Fruit fly (Drosophila melanogaster) whole organism, prepupa: Measurements from ENCODE around the gene CG32249.

Source experiments
- Blimp-1 ChIP-seq: fragments of 200-800 bp; sonication (Bioruptor generic); optimal IDR thresholded peaks from 3 replicates; lab custom pipeline; 2017; ENCODE audit warnings: missing biosample characterization, missing genetic modification characterization, mild to moderate bottlenecking, moderate library complexity, missing genetic modification reagents
- CG10631 ChIP-seq: fragments of 200-800 bp; sonication (Bioruptor generic); optimal IDR thresholded peaks from 2 replicates; lab custom pipeline; 2016; ENCODE audit warnings: missing biosample characterization, missing genetic modification characterization
- CG11294 ChIP-seq: fragments of 200-800 bp; sonication (Bioruptor generic); IDR thresholded peaks from 2 replicates; pipeline ENCODE4 v1.3.6; 2022; ENCODE audit warnings: missing biosample characterization, missing genetic modification characterization
- CG15336 ChIP-seq: fragments of 200-800 bp; sonication (Bioruptor generic); IDR thresholded peaks from 2 replicates; pipeline ENCODE4 v1.3.6; 2022; ENCODE audit warnings: missing biosample characterization, missing genetic modification characterization
- CG31627 ChIP-seq: fragments of 200-800 bp; sonication (Bioruptor generic); optimal IDR thresholded peaks from 3 replicates; lab custom pipeline; 2016; ENCODE audit warnings: missing biosample characterization, missing genetic modification characterization
- CG32006 ChIP-seq: fragments of 200-800 bp; sonication (Bioruptor generic); optimal IDR thresholded peaks from 3 replicates; lab custom pipeline; 2017; ENCODE audit warnings: missing biosample characterization, mild to moderate bottlenecking, missing genetic modification characterization
- CG6163 ChIP-seq: fragments of 200-800 bp; sonication (Bioruptor generic); IDR thresholded peaks from 3 replicates; pipeline ENCODE4 v1.3.6; 2022; ENCODE audit warnings: missing biosample characterization, missing genetic modification characterization
- CG6276 ChIP-seq: fragments of 200-800 bp; sonication (Bioruptor generic); optimal IDR thresholded peaks from 2 replicates; lab custom pipeline; 2017; ENCODE audit warnings: missing biosample characterization, mild to moderate bottlenecking, missing genetic modification characterization
- CG6792 ChIP-seq: fragments of 200-800 bp; sonication (Bioruptor generic); optimal IDR thresholded peaks from 3 replicates; lab custom pipeline; 2016; ENCODE audit warnings: missing biosample characterization, missing genetic modification characterization
- CG6808 ChIP-seq: fragments of 200-800 bp; sonication (Bioruptor generic); optimal IDR thresholded peaks from 3 replicates; lab custom pipeline; 2017; ENCODE audit warnings: missing biosample characterization, missing genetic modification characterization, mild to moderate bottlenecking, moderate library complexity, missing genetic modification reagents
- CG8119 ChIP-seq: fragments of 200-800 bp; sonication (Bioruptor generic); IDR thresholded peaks from 3 replicates; pipeline ENCODE4 v1.3.6; 2022; ENCODE audit warnings: missing biosample characterization, missing genetic modification characterization
- CG8632 ChIP-seq: fragments of 200-800 bp; sonication (Bioruptor generic); optimal IDR thresholded peaks from 3 replicates; lab custom pipeline; 2016; ENCODE audit warnings: missing biosample characterization, missing genetic modification characterization
- CG9139 ChIP-seq: fragments of 200-800 bp; sonication (Bioruptor generic); optimal IDR thresholded peaks from 3 replicates; lab custom pipeline; 2017; ENCODE audit warnings: missing biosample characterization, mild to moderate bottlenecking, missing genetic modification characterization
- Eip78C ChIP-seq: fragments of 200-800 bp; sonication (Bioruptor generic); peaks from one replicate; lab custom pipeline; 2016; ENCODE audit warnings: missing biosample characterization, missing genetic modification characterization
- Eip93F ChIP-seq: fragments of 200-800 bp; sonication (Bioruptor generic); optimal IDR thresholded peaks from 2 replicates; lab custom pipeline; 2016; ENCODE audit warnings: missing biosample characterization, mild to moderate bottlenecking, missing genetic modification characterization
- Hr38 ChIP-seq: sonication (Bioruptor generic); optimal IDR thresholded peaks from 2 replicates; lab custom pipeline; 2016; ENCODE audit warnings: missing biosample characterization, missing genetic modification characterization
- Met ChIP-seq: fragments of 200-800 bp; sonication (Bioruptor generic); optimal IDR thresholded peaks from 3 replicates; lab custom pipeline; 2016; ENCODE audit warnings: missing biosample characterization, missing genetic modification characterization
- OdsH ChIP-seq: fragments of 200-800 bp; sonication (Bioruptor generic); optimal IDR thresholded peaks from 3 replicates; lab custom pipeline; 2016; ENCODE audit warnings: missing biosample characterization, missing genetic modification characterization
- Smox ChIP-seq: fragments of 200-800 bp; sonication (Bioruptor generic); optimal IDR thresholded peaks from 3 replicates; lab custom pipeline; 2016; ENCODE audit warnings: missing biosample characterization, missing genetic modification characterization
- Sox102F ChIP-seq: fragments of 200-800 bp; sonication (Bioruptor generic); optimal IDR thresholded peaks from 2 replicates; lab custom pipeline; 2016; ENCODE audit warnings: missing biosample characterization, mild to moderate bottlenecking, missing genetic modification characterization
- achi ChIP-seq: fragments of 200-800 bp; sonication (Bioruptor generic); optimal IDR thresholded peaks from 3 replicates; lab custom pipeline; 2016; ENCODE audit warnings: missing biosample characterization, missing genetic modification characterization
- cyc ChIP-seq: fragments of 200-800 bp; sonication (Bioruptor generic); optimal IDR thresholded peaks from 3 replicates; lab custom pipeline; 2016; ENCODE audit warnings: missing biosample characterization, missing genetic modification characterization
- fd59A ChIP-seq: fragments of 200-800 bp; sonication (Bioruptor generic); optimal IDR thresholded peaks from 2 replicates; lab custom pipeline; 2017; ENCODE audit warnings: missing biosample characterization, mild to moderate bottlenecking, missing genetic modification characterization, missing genetic modification reagents
- fkh ChIP-seq: fragments of 200-800 bp; sonication (Bioruptor generic); optimal IDR thresholded peaks from 3 replicates; lab custom pipeline; 2017; ENCODE audit warnings: missing biosample characterization, mild to moderate bottlenecking, missing genetic modification characterization, moderate library complexity
- salr ChIP-seq, 2 experiments: fragments of 200-800 bp; sonication (Bioruptor generic); optimal IDR thresholded peaks; 3 replicates each; lab custom pipeline; 2016 to 2018; ENCODE audit warnings: missing biosample characterization in 2 of 2, missing genetic modification characterization in 2 of 2, mild to moderate bottlenecking in 1 of 2

Gene CG32249

DNA sequence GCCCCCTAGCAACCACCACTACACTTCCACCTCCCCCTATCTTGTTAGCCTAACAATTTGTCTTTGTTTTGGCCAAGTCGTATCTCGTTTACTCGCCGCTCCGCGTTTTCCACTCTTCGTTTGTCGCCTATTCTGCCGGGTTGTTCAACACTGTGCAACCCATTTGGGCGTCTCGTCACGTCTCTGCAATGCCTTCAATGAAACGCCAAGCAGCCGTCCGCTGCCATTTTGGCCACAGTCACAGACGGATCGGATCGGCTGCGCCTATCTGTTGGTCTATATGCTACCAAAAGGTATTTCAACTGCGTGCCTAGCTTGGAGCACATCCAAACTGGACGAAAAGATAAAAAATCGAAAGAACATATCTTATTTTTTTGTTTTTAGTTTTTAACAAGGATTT lies 46.6 kb downstream of the CG32249 start:
- TF ChIP-seq cyc (GFP tag; lab: Kevin White, UChicago), result no peak
- TF ChIP-seq Sox102F, result no peak
- no peak for TF ChIP-seq CG9139
- peak; percentile 15 for TF ChIP-seq Eip78C (GFP tag; lab: Kevin White, UChicago)
- TF ChIP-seq CG15336 (GFP tag; lab: Robert Waterston, UW), result 0 out of 2 replicates have a peak, but pooled peaks have one; percentile 12
- TF ChIP-seq Met (GFP tag; lab: Kevin White, UChicago), result no peak
- no peak for TF ChIP-seq achi (GFP tag; lab: Kevin White, UChicago)
- TF ChIP-seq Smox (GFP tag; lab: Kevin White, UChicago), result no peak
- no peak for TF ChIP-seq Hr38 (GFP tag; lab: Kevin White, UChicago)
- no peak for TF ChIP-seq salr (GFP tag; optimal IDR thresholded peaks at IDR 0.05; lab: Kevin White, UChicago)
- TF ChIP-seq, all 60 proteins: peak for 2

- no peak for TF ChIP-seq Eip93F (GFP tag; lab: Kevin White, UChicago)
- no peak for TF ChIP-seq CG6792 (GFP tag; lab: Kevin White, UChicago)
- TF ChIP-seq CG8119 (GFP tag; lab: Robert Waterston, UW), result peak; percentile 70; the same call in 2 of the 3 replicates
- TF ChIP-seq CG6163 (GFP tag; lab: Robert Waterston, UW), result 0 out of 3 replicates have a peak, but pooled peaks have one; percentile 27
- peak; percentile 38 for TF ChIP-seq CG15336 (GFP tag; lab: Robert Waterston, UW)
- no peak for TF ChIP-seq CG10631
- no peak for TF ChIP-seq CG31627 (GFP tag; lab: Kevin White, UChicago)
- TF ChIP-seq CG6808 (GFP tag; lab: Kevin White, UChicago), result no peak
- TF ChIP-seq fd59A (GFP tag; lab: Kevin White, UChicago), result no peak
- TF ChIP-seq CG11294 (GFP tag; lab: Robert Waterston, UW), result no peak
- no peak for TF ChIP-seq CG8632 (GFP tag; lab: Kevin White, UChicago)
- peak; percentile 61 for TF ChIP-seq Eip78C (GFP tag; lab: Kevin White, UChicago)
- peak; percentile 33 for TF ChIP-seq CG6276 (GFP tag; lab: Kevin White, UChicago)
- TF ChIP-seq OdsH (GFP tag; lab: Kevin White, UChicago), result no peak
- peak; percentile 7 for TF ChIP-seq CG32006 (GFP tag; lab: Kevin White, UChicago)
- TF ChIP-seq Blimp-1 (GFP tag; lab: Kevin White, UChicago), result peak; percentile 91
- no peak for TF ChIP-seq fkh (GFP tag; lab: Kevin White, UChicago)
These were observed 49.7 kb downstream of the CG32249 start for dm6 chr3L:4519417-4519931.
